Fruit fly (Drosophila melanogaster) whole organism, embryonic: ENCODE measurements around the gene elB.

Experiments used
- Bdp1 ChIP-seq: fragments of 200-800 bp; sonication (Bioruptor generic); optimal IDR thresholded peaks from 3 replicates; lab custom pipeline; 2016; ENCODE audit warnings: missing biosample characterization, missing genetic modification characterization
- CG1024 ChIP-seq: fragments of 200-800 bp; sonication (Bioruptor generic); IDR thresholded peaks from 2 replicates; pipeline ENCODE4 v1.3.6; 2022; ENCODE audit warnings: missing biosample characterization, missing genetic modification characterization
- CG10654 ChIP-seq: fragments of 200-800 bp; sonication (Bioruptor generic); optimal IDR thresholded peaks from 2 replicates; lab custom pipeline; 2016; ENCODE audit warnings: missing biosample characterization, missing genetic modification characterization
- CG11723 ChIP-seq: fragments of 200-800 bp; sonication (Bioruptor generic); optimal IDR thresholded peaks from 2 replicates; lab custom pipeline; 2017; ENCODE audit warnings: missing biosample characterization, mild to moderate bottlenecking, missing genetic modification characterization
- CG12744 ChIP-seq: fragments of 200-800 bp; sonication (Bioruptor generic); optimal IDR thresholded peaks from 2 replicates; lab custom pipeline; 2016; ENCODE audit warnings: missing biosample characterization, missing genetic modification characterization
- CG12769 ChIP-seq: fragments of 200-800 bp; sonication (Bioruptor generic); optimal IDR thresholded peaks from 2 replicates; lab custom pipeline; 2019; ENCODE audit warnings: missing biosample characterization, mild to moderate bottlenecking, missing genetic modification characterization, moderate library complexity
- CG14965 ChIP-seq: fragments of 200-800 bp; sonication (Bioruptor generic); optimal IDR thresholded peaks from 2 replicates; lab custom pipeline; 2016; ENCODE audit warnings: missing biosample characterization, missing genetic modification characterization, borderline replicate concordance
- CG15601 ChIP-seq: fragments of 200-800 bp; sonication (Bioruptor generic); optimal IDR thresholded peaks from 3 replicates; lab custom pipeline; 2019; ENCODE audit warnings: missing biosample characterization, mild to moderate bottlenecking, missing genetic modification characterization, moderate library complexity
- CG2889 ChIP-seq: fragments of 200-800 bp; sonication (Bioruptor generic); IDR thresholded peaks from 3 replicates; pipeline ENCODE4 v1.3.6; 2022; ENCODE audit warnings: missing biosample characterization, missing genetic modification characterization
- CG32532 ChIP-seq: fragments of 200-800 bp; sonication (Bioruptor generic); IDR thresholded peaks from 2 replicates; pipeline ENCODE4 v1.3.6; 2022; ENCODE audit warnings: missing biosample characterization, missing genetic modification characterization
- CG3726 ChIP-seq: fragments of 200-800 bp; sonication (Bioruptor generic); IDR thresholded peaks from 3 replicates; pipeline ENCODE4, ENCODE4 v1.3.6; 2022; ENCODE audit warnings: missing biosample characterization, missing genetic modification characterization
- CG3847 ChIP-seq: fragments of 200-800 bp; sonication (Bioruptor generic); IDR thresholded peaks from 2 replicates; pipeline ENCODE4 v1.3.6; 2022; ENCODE audit warnings: missing biosample characterization, missing genetic modification characterization
- CG5180 ChIP-seq: fragments of 200-800 bp; sonication (Bioruptor generic); optimal IDR thresholded peaks from 3 replicates; lab custom pipeline; 2017; ENCODE audit warnings: missing biosample characterization, missing genetic modification characterization, mild to moderate bottlenecking, moderate library complexity, missing genetic modification reagents
- CG6683 ChIP-seq: fragments of 200-800 bp; sonication (Bioruptor generic); optimal IDR thresholded peaks from 2 replicates; lab custom pipeline; 2017; ENCODE audit warnings: missing biosample characterization, mild to moderate bottlenecking, missing genetic modification characterization, missing genetic modification reagents
- CG6791 ChIP-seq: fragments of 200-800 bp; sonication (Bioruptor generic); IDR thresholded peaks from 3 replicates; pipeline ENCODE4 v1.3.6; 2022; ENCODE audit warnings: missing biosample characterization, missing genetic modification characterization; ENCODE audit not compliant: partially characterized antibody
- CG7963 ChIP-seq: fragments of 200-800 bp; sonication (Bioruptor generic); IDR thresholded peaks from 3 replicates; pipeline ENCODE4 v1.3.6; 2022; ENCODE audit warnings: missing biosample characterization, missing genetic modification characterization; ENCODE audit not compliant: partially characterized antibody
- CG7987 ChIP-seq: fragments of 200-800 bp; sonication (Bioruptor generic); optimal IDR thresholded peaks from 2 replicates; lab custom pipeline; 2018; ENCODE audit warnings: missing biosample characterization, mild to moderate bottlenecking, missing genetic modification characterization, moderate library complexity
- CG8765 ChIP-seq: fragments of 200-800 bp; sonication (Bioruptor generic); IDR thresholded peaks from 2 replicates; pipeline ENCODE4 v1.3.6; 2022; ENCODE audit warnings: missing biosample characterization, missing genetic modification characterization
- CG9727 ChIP-seq: fragments of 200-800 bp; sonication (Bioruptor generic); optimal IDR thresholded peaks from 3 replicates; lab custom pipeline; 2017; ENCODE audit warnings: missing biosample characterization, mild to moderate bottlenecking, missing genetic modification characterization
- CkIIα-i1 ChIP-seq: fragments of 200-800 bp; sonication (Bioruptor generic); IDR thresholded peaks from 2 replicates; pipeline ENCODE4 v1.3.6; 2022; ENCODE audit warnings: missing biosample characterization, missing genetic modification characterization
- D ChIP-seq, 2 experiments: fragments of 200-800 bp in 1 of 2; fragments of >200 bp in 1 of 2; sonication (Bioruptor generic) in 1 of 2; optimal IDR thresholded peaks; 2 replicates in 1 of 2; 3 replicates in 1 of 2; lab custom pipeline; 2017; ENCODE audit warnings: mild to moderate bottlenecking in 1 of 2, missing biosample characterization in 1 of 2, missing genetic modification characterization in 1 of 2, missing genetic modification reagents in 1 of 2
- Dfd ChIP-seq, 2 experiments: fragments of >200 bp; optimal IDR thresholded peaks; 2 replicates each; lab custom pipeline; 2017; ENCODE audit warnings: missing biosample characterization in 2 of 2, missing genetic modification characterization in 2 of 2
- E2f2 ChIP-seq: fragments of 200-800 bp; sonication (Bioruptor generic); IDR thresholded peaks from 2 replicates; pipeline ENCODE4 v1.3.6; 2022; ENCODE audit warnings: missing biosample characterization, missing genetic modification characterization
- H15 ChIP-seq: fragments of 200-800 bp; sonication (Bioruptor generic); IDR thresholded peaks from 3 replicates; pipeline ENCODE4 v1.3.6; 2022; ENCODE audit warnings: missing biosample characterization, missing genetic modification characterization
- HHEX ChIP-seq: fragments of 200-800 bp; sonication (Bioruptor generic); optimal IDR thresholded peaks from 3 replicates; lab custom pipeline; 2017; ENCODE audit warnings: missing biosample characterization, mild to moderate bottlenecking, missing genetic modification characterization, missing genetic modification reagents
- HLHmδ ChIP-seq: fragments of 200-800 bp; sonication (Bioruptor generic); optimal IDR thresholded peaks from 2 replicates; lab custom pipeline; 2018; ENCODE audit warnings: missing biosample characterization, mild to moderate bottlenecking, missing genetic modification characterization, moderate library complexity
- HmgZ ChIP-seq: fragments of 200-800 bp; sonication (Bioruptor generic); optimal IDR thresholded peaks from 2 replicates; lab custom pipeline; 2018; ENCODE audit warnings: missing biosample characterization, mild to moderate bottlenecking, missing genetic modification characterization
- MBD-R2 ChIP-seq: fragments of 200-800 bp; sonication (Bioruptor generic); IDR thresholded peaks from 2 replicates; pipeline ENCODE4 v1.3.6; 2022; ENCODE audit warnings: missing biosample characterization, missing genetic modification characterization
- Opbp ChIP-seq: fragments of 200-800 bp; sonication (Bioruptor generic); IDR thresholded peaks from 3 replicates; pipeline ENCODE4 v1.3.6; 2022; ENCODE audit warnings: missing biosample characterization, missing genetic modification characterization; ENCODE audit not compliant: partially characterized antibody
- Poxn ChIP-seq: fragments of 200-800 bp; sonication (Bioruptor generic); IDR thresholded peaks from 2 replicates; pipeline ENCODE4 v1.3.6; 2022; ENCODE audit warnings: missing biosample characterization, missing genetic modification characterization
- Ravus ChIP-seq: fragments of 200-800 bp; sonication (Bioruptor generic); IDR thresholded peaks from 2 replicates; pipeline ENCODE4 v1.3.6; 2022; ENCODE audit warnings: missing biosample characterization, missing genetic modification characterization
- ase ChIP-seq: fragments of 200-800 bp; sonication (Bioruptor generic); IDR thresholded peaks from 3 replicates; pipeline ENCODE4 v1.3.6; 2022; ENCODE audit warnings: missing biosample characterization, missing genetic modification characterization
- ash1 ChIP-seq: fragments of 200-800 bp; sonication (Bioruptor generic); optimal IDR thresholded peaks from 2 replicates; lab custom pipeline; 2018; ENCODE audit warnings: missing biosample characterization, mild to moderate bottlenecking, missing genetic modification characterization
- bsh ChIP-seq, 2 experiments: fragments of 200-800 bp; sonication (Bioruptor generic); optimal IDR thresholded peaks; 2 replicates each; lab custom pipeline; 2017 to 2018; ENCODE audit warnings: mild to moderate bottlenecking in 2 of 2, missing biosample characterization in 2 of 2, missing genetic modification characterization in 2 of 2, moderate library complexity in 1 of 2
- da ChIP-seq: fragments of 200-800 bp; sonication (Bioruptor generic); optimal IDR thresholded peaks from 2 replicates; lab custom pipeline; 2016; ENCODE audit warnings: missing biosample characterization, missing genetic modification characterization
- gce ChIP-seq: fragments of 200-800 bp; sonication (Bioruptor generic); IDR thresholded peaks from 3 replicates; pipeline ENCODE4 v1.3.6; 2022; ENCODE audit warnings: missing biosample characterization, missing genetic modification characterization
- gcm ChIP-seq: fragments of 200-800 bp; sonication (Bioruptor generic); optimal IDR thresholded peaks from 2 replicates; lab custom pipeline; 2019; ENCODE audit warnings: missing biosample characterization, mild to moderate bottlenecking, missing genetic modification characterization, moderate library complexity
- h ChIP-seq: fragments of >200 bp; optimal IDR thresholded peaks from 2 replicates; lab custom pipeline; 2017
- hb ChIP-seq: fragments of 200-800 bp; sonication (Bioruptor generic); IDR thresholded peaks from 3 replicates; pipeline ENCODE4 v1.3.6; 2022; ENCODE audit warnings: missing biosample characterization, missing genetic modification characterization; ENCODE audit not compliant: partially characterized antibody
- mam ChIP-seq: fragments of 200-800 bp; sonication (Bioruptor generic); optimal IDR thresholded peaks from 3 replicates; lab custom pipeline; 2016; ENCODE audit warnings: missing biosample characterization, missing genetic modification characterization
- nmo ChIP-seq: fragments of 200-800 bp; sonication (Bioruptor generic); optimal IDR thresholded peaks from 2 replicates; lab custom pipeline; 2018; ENCODE audit warnings: missing biosample characterization, mild to moderate bottlenecking, missing genetic modification characterization, moderate library complexity
- onecut ChIP-seq: fragments of 200-800 bp; sonication (Bioruptor generic); IDR thresholded peaks from 2 replicates; pipeline ENCODE4 v1.3.6; 2022; ENCODE audit warnings: missing biosample characterization, missing genetic modification characterization
- prd ChIP-seq, 3 experiments: fragments of >200 bp in 2 of 3; fragments of 200-800 bp in 1 of 3; sonication (Bioruptor generic) in 1 of 3; optimal IDR thresholded peaks in 2 of 3; IDR thresholded peaks in 1 of 3; 2 replicates in 2 of 3; 3 replicates in 1 of 3; pipeline versions ENCODE4 v1.3.6 to Lab custom; 2017 to 2022; ENCODE audit warnings: missing biosample characterization in 1 of 3, missing genetic modification characterization in 1 of 3
- repo ChIP-seq: fragments of 200-800 bp; sonication (Bioruptor generic); optimal IDR thresholded peaks from 2 replicates; lab custom pipeline; 2016; ENCODE audit warnings: missing biosample characterization, missing genetic modification characterization
- sc ChIP-seq, 3 experiments: fragments of >200 bp in 2 of 3; fragments of 200-800 bp in 1 of 3; sonication (Bioruptor generic) in 1 of 3; optimal IDR thresholded peaks; 2 replicates in 2 of 3; 3 replicates in 1 of 3; lab custom pipeline; 2017; ENCODE audit warnings: mild to moderate bottlenecking in 1 of 3, missing biosample characterization in 1 of 3, missing genetic modification characterization in 1 of 3, missing genetic modification reagents in 1 of 3
- sna ChIP-seq: fragments of 200-800 bp; sonication (Bioruptor generic); IDR thresholded peaks from 2 replicates; pipeline ENCODE4 v1.3.6; 2022; ENCODE audit warnings: missing biosample characterization, missing genetic modification characterization; ENCODE audit not compliant: partially characterized antibody
- usp ChIP-seq: fragments of >200 bp; optimal IDR thresholded peaks from 2 replicates; lab custom pipeline; 2017; ENCODE audit warnings: missing biosample characterization, missing genetic modification characterization

Gene elB

dm6 chr2L:14432410-14433340 lies 23.3 kb upstream of the elB start:
- no peak for TF ChIP-seq CG7987 (GFP tag; lab: Kevin White, UChicago)
- no peak for TF ChIP-seq Opbp (GFP tag; lab: Robert Waterston, UW)
- TF ChIP-seq HLHmδ = peak; percentile 79
- TF ChIP-seq gcm (GFP tag; lab: Kevin White, UChicago) = no peak
- TF ChIP-seq Bdp1 = no peak
- no peak for TF ChIP-seq CkIIα-i1 (GFP tag; lab: Robert Waterston, UW)
- TF ChIP-seq nmo (GFP tag; lab: Kevin White, UChicago) = no peak
- no peak for TF ChIP-seq hb
- TF ChIP-seq E2f2 = no peak
- TF ChIP-seq ash1 (GFP tag; lab: Kevin White, UChicago) = no peak
- TF ChIP-seq D (optimal IDR thresholded peaks at IDR 0.05; lab: Kevin White, UChicago) = no peak
- TF ChIP-seq D (GFP tag; optimal IDR thresholded peaks at IDR 0.05; lab: Kevin White, UChicago) = no peak
- TF ChIP-seq CG14965 (GFP tag; lab: Kevin White, UChicago) = peak; percentile 24
- no peak for TF ChIP-seq CG10654
- no peak for TF ChIP-seq sc (optimal IDR thresholded peaks at IDR 0.05; lab: Kevin White, UChicago)
- no peak for TF ChIP-seq sc (GFP tag; optimal IDR thresholded peaks at IDR 0.05; lab: Kevin White, UChicago)
- TF ChIP-seq Poxn (GFP tag; lab: Robert Waterston, UW) = no peak
- TF ChIP-seq CG12744 = no peak
- TF ChIP-seq CG3847 (GFP tag; lab: Robert Waterston, UW) = no peak
- no peak for TF ChIP-seq CG7963 (GFP tag; lab: Robert Waterston, UW)
- TF ChIP-seq CG9727 = peak; percentile 35
- TF ChIP-seq CG3726 (GFP tag; lab: Robert Waterston, UW) = no peak
- peak; percentile 3 for TF ChIP-seq mam
- TF ChIP-seq CG11723 = no peak
- no peak for TF ChIP-seq CG8765 (GFP tag; lab: Robert Waterston, UW)
- TF ChIP-seq ase (GFP tag; lab: Robert Waterston, UW) = no peak
- peak; percentile 3 for TF ChIP-seq CG5180 (GFP tag; lab: Kevin White, UChicago)
- peak; percentile 63; the same call in 1 of the 2 replicates for TF ChIP-seq CG1024 (GFP tag; lab: Robert Waterston, UW)
- TF ChIP-seq gce (GFP tag; lab: Robert Waterston, UW) = 0 out of 3 replicates have a peak, but pooled peaks have one; percentile 21
- peak; percentile 3 for TF ChIP-seq CG12769
- TF ChIP-seq HHEX = no peak
- TF ChIP-seq da (GFP tag; lab: Kevin White, UChicago) = no peak
- no peak for TF ChIP-seq prd (optimal IDR thresholded peaks at IDR 0.05; lab: Kevin White, UChicago)
- TF ChIP-seq prd (GFP tag; IDR thresholded peaks at IDR 0.05; lab: Robert Waterston, UW) = no peak
- peak; percentile 26 for TF ChIP-seq CG15601 (tag; lab: Kevin White, UChicago)
- peak; percentile 65 for TF ChIP-seq onecut (GFP tag; lab: Robert Waterston, UW)
- TF ChIP-seq HmgZ = no peak
- TF ChIP-seq H15 = no peak
- no peak for TF ChIP-seq Dfd (GFP tag; optimal IDR thresholded peaks at IDR 0.05; lab: Kevin White, UChicago)
- TF ChIP-seq CG32532 (GFP tag; lab: Robert Waterston, UW) = no peak
- no peak for TF ChIP-seq Ravus (GFP tag; lab: Robert Waterston, UW)
- no peak for TF ChIP-seq bsh (GFP tag; optimal IDR thresholded peaks at IDR 0.05; lab: Kevin White, UChicago)
- TF ChIP-seq CG2889 = no peak
- TF ChIP-seq MBD-R2 (GFP tag; lab: Robert Waterston, UW) = no peak
- TF ChIP-seq CG6683 (GFP tag; lab: Kevin White, UChicago) = no peak
- no peak for TF ChIP-seq h (lab: Kevin White, UChicago)
- no peak for TF ChIP-seq CG6791 (GFP tag; lab: Robert Waterston, UW)
- no peak for TF ChIP-seq sna (GFP tag; lab: Robert Waterston, UW)
- no peak for TF ChIP-seq usp (GFP tag; lab: Kevin White, UChicago)
- TF ChIP-seq repo (GFP tag; lab: Kevin White, UChicago) = no peak
